Fruit fly (Drosophila melanogaster): ENCODE results near the gene mas.

dm6 chr3L:4204867-4205266 is 37.6 kb upstream of the mas start:
- TF ChIP-seq CG8478 (optimal IDR thresholded peaks at IDR 0.05) (no peak), CTCF (optimal IDR thresholded peaks at IDR 0.05) (no peak)
